In genomic region chrII:10303663-10304115, ce11 we compare ENCODE assay signal across 1 worm cellular context.
A peak's percentile ranks its signal among the peaks of the same experiment; 100 is the strongest.
TF ChIP-seq lines count a peak whose summit lies in the region.

vha-9 (minus strand) TSS chrII:10303713.

TF ChIP-seq in whole organism, L4 larva, 104 proteins besides CTCF, POLR2A, EP300 and RAD21 (continued from another document):
- TF ChIP-seq ceh-32 (tag; optimal IDR thresholded peaks at IDR 0.05; lab: Kevin White, UChicago; ENCODE audit: poor library complexity) = no peak
- no peak for TF ChIP-seq D1046.2 (GFP tag; IDR thresholded peaks at IDR 0.05; lab: Robert Waterston, UW)
- no peak for TF ChIP-seq vab-7 (GFP tag; IDR thresholded peaks at IDR 0.05; lab: Robert Waterston, UW)
- peak; percentile 63 for TF ChIP-seq ama-1 (optimal IDR thresholded peaks at IDR 0.05; lab: Kevin White, UChicago)
- TF ChIP-seq madf-5 (GFP tag; IDR thresholded peaks at IDR 0.05; lab: Robert Waterston, UW) = no peak
- TF ChIP-seq ceh-82 (tag; optimal IDR thresholded peaks at IDR 0.05; lab: Kevin White, UChicago) = no peak
- peak; percentile 38 for TF ChIP-seq T20F7.1 (GFP tag; optimal IDR thresholded peaks at IDR 0.05; lab: Kevin White, UChicago)
- no peak for TF ChIP-seq dmd-9 (GFP tag; IDR thresholded peaks at IDR 0.05; lab: Robert Waterston, UW)
- TF ChIP-seq daf-19 (GFP tag; conservative IDR thresholded peaks at IDR 0.05; lab: Robert Waterston, UW) = peak; percentile 70; the same call in 1 of the 2 replicates
- TF ChIP-seq nhr-76 (tag; optimal IDR thresholded peaks at IDR 0.05; lab: Kevin White, UChicago) = no peak
- TF ChIP-seq ZK337.2 (GFP tag; IDR thresholded peaks at IDR 0.05; lab: Robert Waterston, UW) = no peak
- TF ChIP-seq lir-3 (tag; optimal IDR thresholded peaks at IDR 0.05; lab: Kevin White, UChicago) = no peak
- TF ChIP-seq saeg-2 (GFP tag; IDR thresholded peaks at IDR 0.05; lab: Robert Waterston, UW) = no peak
- no peak for TF ChIP-seq fos-1 (tag; optimal IDR thresholded peaks at IDR 0.05; lab: Kevin White, UChicago)
- peak; percentile 59 for TF ChIP-seq lin-13 (GFP tag; optimal IDR thresholded peaks at IDR 0.05; lab: Kevin White, UChicago)
- no peak for TF ChIP-seq daf-16 (GFP tag; optimal IDR thresholded peaks at IDR 0.05; lab: Kevin White, UChicago)
- peak; percentile 56 for TF ChIP-seq daf-16 (tag; optimal IDR thresholded peaks at IDR 0.05; lab: Kevin White, UChicago)
- TF ChIP-seq gei-8 (GFP tag; optimal IDR thresholded peaks at IDR 0.05; lab: Kevin White, UChicago) = no peak
- peak; percentile 53 for TF ChIP-seq nhr-77 (tag; optimal IDR thresholded peaks at IDR 0.05; lab: Kevin White, UChicago)
- peak; percentile 31; the same call in 1 of the 2 replicates for TF ChIP-seq dmd-6 (GFP tag; IDR thresholded peaks at IDR 0.05; lab: Robert Waterston, UW)
- TF ChIP-seq lin-38 (GFP tag; IDR thresholded peaks at IDR 0.05; lab: Robert Waterston, UW) = peak; percentile 65
- no peak for TF ChIP-seq ceh-28 (tag; optimal IDR thresholded peaks at IDR 0.05; lab: Kevin White, UChicago)
